Fruit fly (Drosophila melanogaster): ENCODE data around the gene CG15210.

Gene CG15210

DNA sequence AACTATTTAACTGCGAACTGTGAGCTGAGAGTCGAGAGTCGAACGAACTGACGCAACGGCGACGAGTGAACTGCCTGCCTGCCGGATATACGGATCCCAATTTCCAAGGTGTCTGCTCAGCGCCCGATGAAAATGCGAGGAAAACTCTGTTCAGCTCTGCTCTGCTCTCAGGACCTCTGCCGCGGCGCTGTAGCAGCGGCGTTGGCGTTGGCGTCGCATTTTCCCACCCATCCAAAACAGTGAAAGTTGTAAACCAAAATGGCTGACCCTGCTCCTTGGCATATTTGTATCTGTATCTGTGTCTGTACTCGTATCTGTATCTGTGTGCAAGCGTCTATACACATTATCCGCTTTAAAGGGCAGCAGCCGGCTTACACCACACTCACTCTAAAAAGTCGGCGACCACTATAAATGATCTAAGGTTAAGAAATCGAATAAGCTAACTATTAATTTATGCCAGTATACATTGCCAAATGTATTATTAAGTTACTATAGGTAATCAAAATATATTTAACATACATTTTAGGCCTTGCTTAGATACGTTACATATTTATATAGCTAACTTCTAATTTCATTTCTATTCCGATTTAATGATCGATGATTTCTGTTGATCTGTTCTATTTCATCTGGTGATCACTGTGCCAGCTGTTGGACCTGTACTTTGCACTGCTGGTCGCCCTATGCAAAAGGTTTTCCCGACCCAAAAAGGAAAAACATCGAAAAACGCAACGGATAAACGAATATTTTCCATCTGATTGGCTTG is 16.2 kb upstream of the CG15210 start (continued):
- TF ChIP-seq CG30020 (tag; optimal IDR thresholded peaks at IDR 0.05) = peak; percentile 11
- no peak for TF ChIP-seq CG7928 (GFP tag; optimal IDR thresholded peaks at IDR 0.05)
- TF ChIP-seq Antp (GFP tag; optimal IDR thresholded peaks at IDR 0.05) = no peak
- no peak for TF ChIP-seq GATAe (GFP tag; conservative IDR thresholded peaks at IDR 0.05)
- TF ChIP-seq kay (GFP tag; optimal IDR thresholded peaks at IDR 0.05) = no peak
- no peak for TF ChIP-seq gsb (GFP tag; IDR thresholded peaks at IDR 0.05)
- TF ChIP-seq org-1 (GFP tag; optimal IDR thresholded peaks at IDR 0.05) = peak; percentile 73
- TF ChIP-seq NfI (GFP tag; optimal IDR thresholded peaks at IDR 0.05) = peak; percentile 48
- peak; percentile 64 for TF ChIP-seq CG12659 (GFP tag; optimal IDR thresholded peaks at IDR 0.05)
- peak; percentile 70 for TF ChIP-seq cg (GFP tag; optimal IDR thresholded peaks at IDR 0.05)
- peak; percentile 82 for TF ChIP-seq Sox100B (GFP tag; optimal IDR thresholded peaks at IDR 0.05)
- TF ChIP-seq Atf6 (GFP tag; IDR thresholded peaks at IDR 0.05) = peak; percentile 26; the same call in 1 of the 2 replicates
- TF ChIP-seq MTF-1 (GFP tag; optimal IDR thresholded peaks at IDR 0.05; ENCODE audit: borderline replicate concordance) = peak; percentile 51
- TF ChIP-seq tna (GFP tag; IDR thresholded peaks at IDR 0.05; ENCODE audit: partially characterized antibody) = no peak
- no peak for TF ChIP-seq Doc2 (GFP tag; IDR thresholded peaks at IDR 0.05)
- no peak for TF ChIP-seq da (GFP tag; optimal IDR thresholded peaks at IDR 0.05)
- TF ChIP-seq CG6765 (GFP tag; optimal IDR thresholded peaks at IDR 0.05) = peak; percentile 27
- TF ChIP-seq CG16863 (GFP tag; optimal IDR thresholded peaks at IDR 0.05) = peak; percentile 36
- TF ChIP-seq Dbx (GFP tag; IDR thresholded peaks at IDR 0.05) = no peak
- TF ChIP-seq CG14014 (GFP tag; IDR thresholded peaks at IDR 0.05) = no peak
- TF ChIP-seq Trl (optimal IDR thresholded peaks at IDR 0.05) = peak in 1 of 2 experiments; percentile 9
- no peak for TF ChIP-seq Trl (GFP tag; optimal IDR thresholded peaks at IDR 0.05)
- TF ChIP-seq MESR4 (GFP tag; optimal IDR thresholded peaks at IDR 0.05) = no peak
- TF ChIP-seq CG1233 (GFP tag; optimal IDR thresholded peaks at IDR 0.05) = peak; percentile 45
- peak; percentile 76 for TF ChIP-seq CG7839 (tag; optimal IDR thresholded peaks at IDR 0.05)
- TF ChIP-seq Deaf1 (tag; optimal IDR thresholded peaks at IDR 0.05) = peak; percentile 27
- peak; percentile 67 for TF ChIP-seq CG6689 (GFP tag; IDR thresholded peaks at IDR 0.05)
- TF ChIP-seq Kr (GFP tag; optimal IDR thresholded peaks at IDR 0.05) = no peak
- TF ChIP-seq Mes4 (GFP tag; optimal IDR thresholded peaks at IDR 0.05) = peak; percentile 20
- peak; percentile 53 for TF ChIP-seq BtbVII (GFP tag; optimal IDR thresholded peaks at IDR 0.05)
- no peak for TF ChIP-seq Oaz (GFP tag; IDR thresholded peaks at IDR 0.05)
- peak; percentile 34 for TF ChIP-seq CG4617 (GFP tag; optimal IDR thresholded peaks at IDR 0.05; ENCODE audit: borderline replicate concordance)
- TF ChIP-seq H2.0 (GFP tag; IDR thresholded peaks at IDR 0.05) = peak; percentile 33; the same call in 1 of the 2 replicates
- no peak; the same call in 2 of the 3 replicates for TF ChIP-seq ken (GFP tag; IDR thresholded peaks at IDR 0.05)
- peak in 1 of 2 experiments; percentile 80 for TF ChIP-seq bsh (GFP tag; optimal IDR thresholded peaks at IDR 0.05)
- no peak for TF ChIP-seq CG3995 (GFP tag; optimal IDR thresholded peaks at IDR 0.05)
- no peak for TF ChIP-seq sim (GFP tag; IDR thresholded peaks at IDR 0.05)
- TF ChIP-seq CG12299 (tag; optimal IDR thresholded peaks at IDR 0.05) = peak; percentile 47
- no peak for TF ChIP-seq seq (GFP tag; IDR thresholded peaks at IDR 0.05)
- TF ChIP-seq pzg (GFP tag; optimal IDR thresholded peaks at IDR 0.05) = no peak
- TF ChIP-seq gro (GFP tag; optimal IDR thresholded peaks at IDR 0.05) = no peak
- peak; percentile 34 for TF ChIP-seq CG12071 (GFP tag; optimal IDR thresholded peaks at IDR 0.05)
- peak; percentile 30 for TF ChIP-seq CG4707 (GFP tag; optimal IDR thresholded peaks at IDR 0.05)
- peak; percentile 90 for TF ChIP-seq CG9727 (GFP tag; optimal IDR thresholded peaks at IDR 0.05)
- TF ChIP-seq CG4730 (GFP tag; IDR thresholded peaks at IDR 0.05) = no peak
- TF ChIP-seq ttk (GFP tag; IDR thresholded peaks at IDR 0.05) = no peak
- peak; percentile 54 for TF ChIP-seq ind (GFP tag; optimal IDR thresholded peaks at IDR 0.05)
- TF ChIP-seq Optix (GFP tag; IDR thresholded peaks at IDR 0.05) = no peak
- no peak for TF ChIP-seq CG13894 (tag; optimal IDR thresholded peaks at IDR 0.05)
- peak; percentile 91 for TF ChIP-seq CG8924 (tag; optimal IDR thresholded peaks at IDR 0.05)

All from whole organism, embryonic.